Worm (Caenorhabditis elegans): ENCODE results near the gene M03E7.3.
A peak's percentile ranks its signal among the peaks of the same experiment; 100 is the strongest.

DNA sequence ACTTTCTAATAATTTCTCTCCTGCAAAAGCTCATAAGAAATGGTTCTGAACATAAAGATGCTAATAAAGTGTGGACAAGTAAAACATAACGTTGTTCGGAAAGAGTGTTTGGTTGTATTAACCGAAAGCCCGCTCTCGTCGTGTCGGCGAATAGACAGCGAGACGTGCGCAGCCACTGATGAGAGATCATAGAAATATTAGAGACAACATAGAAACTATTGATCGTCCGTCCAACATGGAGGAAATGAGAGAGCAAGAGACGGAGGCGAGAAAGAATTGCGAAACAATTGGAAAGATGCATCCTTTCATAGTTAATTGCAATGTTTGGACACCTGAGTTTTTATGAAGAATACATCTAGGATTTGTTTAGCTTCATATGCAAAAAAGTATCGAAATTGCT is 34.3 kb upstream of the M03E7.3 start:
- peak; percentile 32 for TF ChIP-seq unc-62 (GFP tag; optimal IDR thresholded peaks at IDR 0.05)
- TF ChIP-seq pha-4 (tag; optimal IDR thresholded peaks at IDR 0.05), result peak; percentile 70
- peak; percentile 55 for TF ChIP-seq lsy-2 (tag; optimal IDR thresholded peaks at IDR 0.05)
- no peak for TF ChIP-seq mab-5 (tag; optimal IDR thresholded peaks at IDR 0.05)
- TF ChIP-seq elt-1 (tag; optimal IDR thresholded peaks at IDR 0.05; ENCODE audit: borderline replicate concordance, insufficient read depth), result no peak

Measured in whole organism, mixed stage, embryonic.